Fruit fly (Drosophila melanogaster) whole organism, embryonic: ENCODE data around the gene CrebB.

ENCODE experiments used
- ATbp ChIP-seq: fragments of 200-800 bp; sonication (Bioruptor generic); optimal IDR thresholded peaks from 2 replicates; lab custom pipeline; 2017; ENCODE audit warnings: missing biosample characterization, mild to moderate bottlenecking, missing genetic modification characterization, missing genetic modification reagents
- Adf1 ChIP-seq: fragments of 200-800 bp; sonication (Bioruptor generic); IDR thresholded peaks from 2 replicates; pipeline ENCODE4 v1.3.6; 2022; ENCODE audit warnings: missing biosample characterization, missing genetic modification characterization
- B-H2 ChIP-seq: fragments of 200-800 bp; sonication (Bioruptor generic); optimal IDR thresholded peaks from 2 replicates; lab custom pipeline; 2018; ENCODE audit warnings: missing biosample characterization, mild to moderate bottlenecking, missing genetic modification characterization
- Bdp1 ChIP-seq: fragments of 200-800 bp; sonication (Bioruptor generic); optimal IDR thresholded peaks from 3 replicates; lab custom pipeline; 2016; ENCODE audit warnings: missing biosample characterization, missing genetic modification characterization
- CG1024 ChIP-seq: fragments of 200-800 bp; sonication (Bioruptor generic); IDR thresholded peaks from 2 replicates; pipeline ENCODE4 v1.3.6; 2022; ENCODE audit warnings: missing biosample characterization, missing genetic modification characterization
- CG12219 ChIP-seq: fragments of 200-800 bp; sonication (Bioruptor generic); optimal IDR thresholded peaks from 3 replicates; lab custom pipeline; 2018; ENCODE audit warnings: missing biosample characterization, mild to moderate bottlenecking, missing genetic modification characterization
- CG13123 ChIP-seq: fragments of 200-800 bp; sonication (Bioruptor generic); optimal IDR thresholded peaks from 2 replicates; lab custom pipeline; 2016; ENCODE audit warnings: missing biosample characterization, missing genetic modification characterization
- CG13296 ChIP-seq: fragments of 200-800 bp; sonication (Bioruptor generic); optimal IDR thresholded peaks from 3 replicates; lab custom pipeline; 2018; ENCODE audit warnings: missing biosample characterization, mild to moderate bottlenecking, missing genetic modification characterization
- CG14965 ChIP-seq: fragments of 200-800 bp; sonication (Bioruptor generic); optimal IDR thresholded peaks from 2 replicates; lab custom pipeline; 2016; ENCODE audit warnings: missing biosample characterization, missing genetic modification characterization, borderline replicate concordance
- CG17186 ChIP-seq: fragments of 200-800 bp; sonication (Bioruptor generic); optimal IDR thresholded peaks from 3 replicates; lab custom pipeline; 2017; ENCODE audit warnings: missing biosample characterization, missing genetic modification reagents, missing genetic modification characterization
- CG17385 ChIP-seq: fragments of 200-800 bp; sonication (Bioruptor generic); optimal IDR thresholded peaks from 3 replicates; lab custom pipeline; 2018; ENCODE audit warnings: missing biosample characterization, mild to moderate bottlenecking, missing genetic modification characterization
- CG17568 ChIP-seq: fragments of 200-800 bp; sonication (Bioruptor generic); optimal IDR thresholded peaks from 2 replicates; lab custom pipeline; 2018; ENCODE audit warnings: missing biosample characterization, mild to moderate bottlenecking, missing genetic modification characterization, moderate library complexity
- CG1832 ChIP-seq: fragments of 200-800 bp; sonication (Bioruptor generic); optimal IDR thresholded peaks from 2 replicates; lab custom pipeline; 2017; ENCODE audit warnings: missing biosample characterization, mild to moderate bottlenecking, missing genetic modification characterization, inconsistent platforms
- CG42726 ChIP-seq: fragments of 200-800 bp; sonication (Bioruptor generic); IDR thresholded peaks from 2 replicates; pipeline ENCODE4 v1.3.6; 2022; ENCODE audit warnings: missing biosample characterization, missing genetic modification characterization; ENCODE audit not compliant: partially characterized antibody
- CG4854 ChIP-seq: fragments of 200-800 bp; sonication (Bioruptor generic); optimal IDR thresholded peaks from 2 replicates; lab custom pipeline; 2016; ENCODE audit warnings: missing biosample characterization, missing genetic modification characterization, inconsistent platforms
- CG5245 ChIP-seq: fragments of 200-800 bp; sonication (Bioruptor generic); optimal IDR thresholded peaks from 3 replicates; lab custom pipeline; 2016; ENCODE audit warnings: missing biosample characterization, missing genetic modification characterization
- CG6272 ChIP-seq: fragments of 200-800 bp; sonication (Bioruptor generic); IDR thresholded peaks from 2 replicates; pipeline ENCODE4 v1.3.6; 2022; ENCODE audit warnings: missing biosample characterization, missing genetic modification characterization
- CG7357 ChIP-seq: fragments of 200-800 bp; sonication (Bioruptor generic); IDR thresholded peaks from 3 replicates; pipeline ENCODE4 v1.3.6; 2022; ENCODE audit warnings: missing biosample characterization, missing genetic modification characterization
- Chrac-16 ChIP-seq: fragments of 200-800 bp; sonication (Bioruptor generic); optimal IDR thresholded peaks from 3 replicates; lab custom pipeline; 2016; ENCODE audit warnings: missing biosample characterization, missing genetic modification characterization
- Ets65A ChIP-seq: fragments of 200-800 bp; sonication (Bioruptor generic); peaks from one replicate; lab custom pipeline; 2016; ENCODE audit warnings: missing biosample characterization, missing genetic modification characterization
- Fer2 ChIP-seq: fragments of 200-800 bp; sonication (Bioruptor generic); optimal IDR thresholded peaks from 2 replicates; lab custom pipeline; 2018; ENCODE audit warnings: missing biosample characterization, mild to moderate bottlenecking, missing genetic modification characterization, moderate library complexity
- GATAe ChIP-seq: fragments of 200-800 bp; sonication (Bioruptor generic); conservative IDR thresholded peaks from 2 replicates; pipeline ENCODE4 v1.3.6; 2022; ENCODE audit warnings: missing biosample characterization, missing genetic modification characterization
- Gsc ChIP-seq: fragments of 200-800 bp; sonication (Bioruptor generic); IDR thresholded peaks from 2 replicates; pipeline ENCODE4 v1.3.6; 2022; ENCODE audit warnings: missing biosample characterization, missing genetic modification characterization
- H15 ChIP-seq: fragments of 200-800 bp; sonication (Bioruptor generic); IDR thresholded peaks from 3 replicates; pipeline ENCODE4 v1.3.6; 2022; ENCODE audit warnings: missing biosample characterization, missing genetic modification characterization
- HLH4C ChIP-seq: fragments of 200-800 bp; sonication (Bioruptor generic); IDR thresholded peaks from 3 replicates; pipeline ENCODE4 v1.3.6; 2022; ENCODE audit warnings: missing biosample characterization, missing genetic modification characterization; ENCODE audit not compliant: partially characterized antibody
- Six4 ChIP-seq: fragments of 200-800 bp; sonication (Bioruptor generic); optimal IDR thresholded peaks from 2 replicates; lab custom pipeline; 2016; ENCODE audit warnings: missing biosample characterization, missing genetic modification characterization
- Vsx1 ChIP-seq: fragments of 200-800 bp; sonication (Bioruptor generic); optimal IDR thresholded peaks from 2 replicates; lab custom pipeline; 2017; ENCODE audit warnings: missing biosample characterization, mild to moderate bottlenecking, missing genetic modification characterization, missing genetic modification reagents
- ab ChIP-seq: fragments of 200-800 bp; sonication (Bioruptor generic); optimal IDR thresholded peaks from 2 replicates; lab custom pipeline; 2016; ENCODE audit warnings: missing biosample characterization, missing genetic modification characterization
- btn ChIP-seq: fragments of 200-800 bp; sonication (Bioruptor generic); optimal IDR thresholded peaks from 2 replicates; lab custom pipeline; 2016; ENCODE audit warnings: missing biosample characterization, missing genetic modification characterization
- cato ChIP-seq: fragments of 200-800 bp; sonication (Bioruptor generic); optimal IDR thresholded peaks from 2 replicates; lab custom pipeline; 2016; ENCODE audit warnings: missing biosample characterization, missing genetic modification characterization, borderline replicate concordance
- caup ChIP-seq: fragments of 200-800 bp; sonication (Bioruptor generic); optimal IDR thresholded peaks from 3 replicates; lab custom pipeline; 2017; ENCODE audit warnings: missing biosample characterization, mild to moderate bottlenecking, missing genetic modification characterization, moderate library complexity; ENCODE audit not compliant: severe bottlenecking
- dan ChIP-seq: fragments of 200-800 bp; sonication (Bioruptor generic); IDR thresholded peaks from 2 replicates; pipeline ENCODE4 v1.3.6; 2022; ENCODE audit warnings: missing biosample characterization, missing genetic modification characterization
- eve ChIP-seq, 2 experiments: fragments of >200 bp; optimal IDR thresholded peaks; 2 replicates each; lab custom pipeline; 2017; ENCODE audit warnings: missing biosample characterization in 2 of 2, missing genetic modification characterization in 2 of 2
- ewg ChIP-seq: fragments of 200-800 bp; sonication (Bioruptor generic); optimal IDR thresholded peaks from 3 replicates; lab custom pipeline; 2017; ENCODE audit warnings: mild to moderate bottlenecking, missing biosample characterization, missing genetic modification reagents, missing genetic modification characterization
- gfzf ChIP-seq: fragments of 200-800 bp; sonication (Bioruptor generic); optimal IDR thresholded peaks from 2 replicates; lab custom pipeline; 2016; ENCODE audit warnings: missing biosample characterization, mild to moderate bottlenecking, missing genetic modification characterization, moderate library complexity
- insv ChIP-seq, 2 experiments: fragments of 200-800 bp; sonication (Bioruptor generic); optimal IDR thresholded peaks; 3 replicates each; lab custom pipeline; 2016 to 2018; ENCODE audit warnings: missing biosample characterization in 2 of 2, missing genetic modification characterization in 2 of 2
- inv ChIP-seq: fragments of 200-800 bp; sonication (Bioruptor generic); IDR thresholded peaks from 2 replicates; pipeline ENCODE4 v1.3.6; 2022; ENCODE audit warnings: missing biosample characterization, missing genetic modification characterization; ENCODE audit not compliant: partially characterized antibody
- kay ChIP-seq: fragments of 200-800 bp; sonication (Bioruptor generic); optimal IDR thresholded peaks from 2 replicates; lab custom pipeline; 2016; ENCODE audit warnings: missing biosample characterization, missing genetic modification characterization
- klu ChIP-seq: fragments of 200-800 bp; sonication (Bioruptor generic); IDR thresholded peaks from 2 replicates; pipeline ENCODE4 v1.3.6; 2022; ENCODE audit warnings: missing biosample characterization, missing genetic modification characterization
- nerfin-1 ChIP-seq: fragments of 200-800 bp; sonication (Bioruptor generic); optimal IDR thresholded peaks from 3 replicates; lab custom pipeline; 2019; ENCODE audit warnings: missing biosample characterization, mild to moderate bottlenecking, missing genetic modification characterization, moderate library complexity
- oc ChIP-seq: fragments of 200-800 bp; sonication (Bioruptor generic); optimal IDR thresholded peaks from 2 replicates; lab custom pipeline; 2018; ENCODE audit warnings: missing biosample characterization, mild to moderate bottlenecking, missing genetic modification characterization, moderate library complexity
- odd ChIP-seq: fragments of 200-800 bp; sonication (Bioruptor generic); optimal IDR thresholded peaks from 2 replicates; lab custom pipeline; 2017; ENCODE audit warnings: missing biosample characterization, mild to moderate bottlenecking, missing genetic modification characterization
- tap ChIP-seq: fragments of 200-800 bp; optimal IDR thresholded peaks from 3 replicates; lab custom pipeline; 2019; ENCODE audit warnings: missing biosample characterization, mild to moderate bottlenecking, missing genetic modification characterization, moderate library complexity
- trem ChIP-seq: fragments of 200-800 bp; optimal IDR thresholded peaks from 3 replicates; lab custom pipeline; 2019; ENCODE audit warnings: missing biosample characterization, mild to moderate bottlenecking, missing genetic modification characterization, moderate library complexity
- tx ChIP-seq: fragments of 200-800 bp; sonication (Bioruptor generic); optimal IDR thresholded peaks from 2 replicates; lab custom pipeline; 2016; ENCODE audit warnings: missing biosample characterization, missing genetic modification characterization
- wek ChIP-seq: fragments of 200-800 bp; sonication (Bioruptor generic); optimal IDR thresholded peaks from 3 replicates; lab custom pipeline; 2018; ENCODE audit warnings: missing biosample characterization, mild to moderate bottlenecking, missing genetic modification characterization, moderate library complexity
- z ChIP-seq: fragments of 200-800 bp; sonication (Bioruptor generic); IDR thresholded peaks from 3 replicates; pipeline ENCODE4 v1.3.6; 2022; ENCODE audit warnings: missing biosample characterization, missing genetic modification characterization
- zen2 ChIP-seq: fragments of 200-800 bp; sonication (Bioruptor generic); IDR thresholded peaks from 3 replicates; pipeline ENCODE4 v1.3.6; 2022; ENCODE audit warnings: missing biosample characterization, missing genetic modification characterization; ENCODE audit not compliant: partially characterized antibody

The CrebB gene

DNA sequence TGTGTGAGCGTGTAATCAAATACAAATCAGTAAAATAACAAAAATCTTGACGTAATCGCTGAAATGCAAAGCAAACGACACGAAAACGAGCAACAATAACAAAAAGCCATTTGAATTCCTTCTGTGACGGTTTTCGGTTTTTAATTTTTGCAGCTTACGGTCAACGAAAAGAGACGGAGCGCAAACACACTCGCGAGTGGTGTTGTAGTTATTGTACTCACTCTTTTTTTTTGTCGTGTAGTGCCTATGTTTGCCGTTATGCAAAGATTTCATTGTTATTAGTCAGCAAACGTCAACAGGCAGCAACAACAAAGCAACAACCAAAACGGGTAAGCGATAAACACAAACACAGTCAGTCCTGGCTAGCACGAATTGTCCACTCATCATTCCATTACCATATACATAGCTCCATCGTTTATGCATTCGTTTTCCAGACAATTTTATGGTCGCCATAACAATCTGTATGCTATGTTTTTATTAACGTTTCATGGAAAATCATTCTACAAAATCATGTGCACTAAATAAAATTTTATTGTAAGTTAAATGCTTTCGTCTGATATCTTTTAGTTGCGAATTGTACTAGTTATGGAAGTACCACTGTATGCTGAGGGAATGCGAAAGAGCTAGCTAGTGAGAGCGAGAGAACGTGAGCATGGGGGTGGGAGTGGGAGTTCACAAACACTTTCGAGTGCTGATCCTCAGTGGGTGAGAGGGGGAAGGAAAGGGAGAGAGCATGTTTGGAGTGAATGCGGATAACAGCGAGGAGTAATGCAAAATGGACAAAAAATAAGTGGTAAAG, 893 bp downstream of the CrebB start:
- peak; percentile 50 for TF ChIP-seq oc (tag; lab: Kevin White, UChicago)
- TF ChIP-seq CG17385: peak; percentile 74
- TF ChIP-seq Adf1 (GFP tag; lab: Robert Waterston, UW): peak; percentile 52; the same call in 1 of the 2 replicates
- TF ChIP-seq gfzf (GFP tag; lab: Kevin White, UChicago): no peak
- peak; percentile 50; the same call in 1 of the 3 replicates for TF ChIP-seq z (GFP tag; lab: Robert Waterston, UW)
- TF ChIP-seq CG6272 (GFP tag; lab: Robert Waterston, UW): peak; percentile 39; the same call in 1 of the 2 replicates
- no peak for TF ChIP-seq Six4 (GFP tag; lab: Kevin White, UChicago)
- no peak for TF ChIP-seq btn (GFP tag; lab: Kevin White, UChicago)
- peak; percentile 31 for TF ChIP-seq Chrac-16 (GFP tag; lab: Kevin White, UChicago)
- peak; percentile 26 for TF ChIP-seq CG1832 (GFP tag; lab: Kevin White, UChicago)
- peak; percentile 19 for TF ChIP-seq CG4854
- TF ChIP-seq eve (GFP tag; optimal IDR thresholded peaks at IDR 0.05; lab: Kevin White, UChicago): peak in 1 of 2 experiments; percentile 88
- no peak for TF ChIP-seq cato (GFP tag; lab: Kevin White, UChicago)
- no peak for TF ChIP-seq HLH4C (GFP tag; lab: Robert Waterston, UW)
- TF ChIP-seq nerfin-1 (tag; lab: Kevin White, UChicago): peak; percentile 73
- peak; percentile 59 for TF ChIP-seq ATbp (GFP tag; lab: Kevin White, UChicago)
- TF ChIP-seq ab (GFP tag; lab: Kevin White, UChicago): no peak
- TF ChIP-seq insv (GFP tag; optimal IDR thresholded peaks at IDR 0.05; lab: Kevin White, UChicago): peak in 1 of 2 experiments; percentile 37
- no peak for TF ChIP-seq CG42726 (GFP tag; lab: Robert Waterston, UW)
- peak; percentile 54 for TF ChIP-seq caup
- no peak for TF ChIP-seq wek (GFP tag; lab: Kevin White, UChicago)
- TF ChIP-seq Vsx1 (GFP tag; lab: Kevin White, UChicago): no peak
- peak; percentile 50; the same call in 1 of the 2 replicates for TF ChIP-seq klu (GFP tag; lab: Robert Waterston, UW)
- peak; percentile 68 for TF ChIP-seq CG17568 (GFP tag; lab: Kevin White, UChicago)
- no peak for TF ChIP-seq dan
- peak; percentile 33 for TF ChIP-seq Bdp1 (GFP tag; lab: Kevin White, UChicago)
- no peak for TF ChIP-seq CG13123 (GFP tag; lab: Kevin White, UChicago)
- TF ChIP-seq H15 (GFP tag; lab: Robert Waterston, UW): peak; percentile 51; the same call in 2 of the 3 replicates
- TF ChIP-seq odd (GFP tag; lab: Kevin White, UChicago): peak; percentile 72
- peak; percentile 98 for TF ChIP-seq Ets65A (GFP tag; lab: Kevin White, UChicago)
- TF ChIP-seq B-H2: peak; percentile 89
- no peak for TF ChIP-seq zen2 (GFP tag; lab: Robert Waterston, UW)
- no peak for TF ChIP-seq GATAe (GFP tag; lab: Robert Waterston, UW)
- no peak for TF ChIP-seq CG5245 (GFP tag; lab: Kevin White, UChicago)
- TF ChIP-seq CG13296: peak; percentile 86
- TF ChIP-seq inv (GFP tag; lab: Robert Waterston, UW): no peak
- no peak for TF ChIP-seq CG14965
- TF ChIP-seq kay (GFP tag; lab: Kevin White, UChicago): peak; percentile 75
- no peak for TF ChIP-seq CG17186 (GFP tag; lab: Kevin White, UChicago)
- TF ChIP-seq CG1024 (GFP tag; lab: Robert Waterston, UW): 0 out of 2 replicates have a peak, but pooled peaks have one; percentile 4
- peak; percentile 48 for TF ChIP-seq tx (GFP tag; lab: Kevin White, UChicago)
- TF ChIP-seq Gsc (GFP tag; lab: Robert Waterston, UW): no peak
- peak; percentile 81 for TF ChIP-seq Fer2 (tag; lab: Kevin White, UChicago)
- peak; percentile 72 for TF ChIP-seq CG7357 (GFP tag; lab: Robert Waterston, UW)
- TF ChIP-seq tap (tag; lab: Kevin White, UChicago): peak; percentile 72
- TF ChIP-seq ewg: peak; percentile 36
- TF ChIP-seq trem (tag; lab: Kevin White, UChicago): peak; percentile 19
- TF ChIP-seq CG12219 (GFP tag; lab: Kevin White, UChicago): peak; percentile 75
